Worm (Caenorhabditis elegans) whole organism, L3 larva: ENCODE results near the gene act-2.

Source experiments
- R02D3.7 ChIP-seq: fragments of 150-350 bp; optimal IDR thresholded peaks from 2 replicates; lab custom pipeline; 2014; ENCODE audit warnings: missing biosample characterization, missing genetic modification characterization
- ama-1 ChIP-seq: fragments of 150-350 bp; optimal IDR thresholded peaks from 2 replicates; lab custom pipeline; 2018
- elt-2 ChIP-seq: sonication (generic microtip); optimal IDR thresholded peaks from 2 replicates; lab custom pipeline; 2016; ENCODE audit warnings: missing genetic modification reagents, mild to moderate bottlenecking, missing genetic modification characterization, missing compliant biosample characterization
- fkh-10 ChIP-seq: sonication (generic microtip); optimal IDR thresholded peaks from 2 replicates; lab custom pipeline; 2017; ENCODE audit warnings: missing biosample characterization, missing genetic modification reagents, missing genetic modification characterization
- lin-15B ChIP-seq: fragments of 150-350 bp; optimal IDR thresholded peaks from 2 replicates; lab custom pipeline; 2014; ENCODE audit warnings: missing biosample characterization, missing genetic modification characterization
- lsy-12 ChIP-seq: sonication (generic microtip); optimal IDR thresholded peaks from 2 replicates; lab custom pipeline; 2016; ENCODE audit warnings: mild to moderate bottlenecking, missing genetic modification characterization, missing compliant biosample characterization
- mdl-1 ChIP-seq: fragments of 150-350 bp; optimal IDR thresholded peaks from 2 replicates; lab custom pipeline; 2014; ENCODE audit warnings: missing biosample characterization, missing genetic modification characterization
- nhr-76 ChIP-seq: fragments of 150-350 bp; sonication (generic microtip); optimal IDR thresholded peaks from 5 replicates; lab custom pipeline; 2014; ENCODE audit warnings: missing biosample characterization, missing genetic modification characterization
- skn-1 ChIP-seq: fragments of 150-350 bp; optimal IDR thresholded peaks from 2 replicates; lab custom pipeline; 2014; ENCODE audit warnings: missing biosample characterization, missing genetic modification characterization
- snpc-4 ChIP-seq: fragments of 150-350 bp; optimal IDR thresholded peaks from 2 replicates; lab custom pipeline; 2014; ENCODE audit warnings: missing biosample characterization, missing genetic modification characterization
- ztf-11 ChIP-seq: fragments of 150-350 bp; optimal IDR thresholded peaks from 2 replicates; lab custom pipeline; 2014; ENCODE audit warnings: missing biosample characterization, missing genetic modification characterization

ce11 chrV:11042538-11042937, 35.4 kb downstream of the act-2 start, which contains the start of gene C45B11.2:
- TF ChIP-seq snpc-4 (tag; lab: Kevin White, UChicago) (no peak), fkh-10 (GFP tag; lab: Kevin White, UChicago) (no peak), R02D3.7 (no peak), nhr-76 (tag; lab: Kevin White, UChicago) (no peak), lsy-12 (tag; lab: Kevin White, UChicago) (no peak), mdl-1 (tag; lab: Kevin White, UChicago) (no peak), skn-1 (tag; lab: Kevin White, UChicago) (no peak), ama-1 (lab: Kevin White, UChicago) (no peak), ztf-11 (tag; lab: Kevin White, UChicago) (no peak), elt-2 (no peak), lin-15B (no peak)
